Worm (Caenorhabditis elegans): ENCODE data around the gene sip-1.

sip-1 gene

DNA sequence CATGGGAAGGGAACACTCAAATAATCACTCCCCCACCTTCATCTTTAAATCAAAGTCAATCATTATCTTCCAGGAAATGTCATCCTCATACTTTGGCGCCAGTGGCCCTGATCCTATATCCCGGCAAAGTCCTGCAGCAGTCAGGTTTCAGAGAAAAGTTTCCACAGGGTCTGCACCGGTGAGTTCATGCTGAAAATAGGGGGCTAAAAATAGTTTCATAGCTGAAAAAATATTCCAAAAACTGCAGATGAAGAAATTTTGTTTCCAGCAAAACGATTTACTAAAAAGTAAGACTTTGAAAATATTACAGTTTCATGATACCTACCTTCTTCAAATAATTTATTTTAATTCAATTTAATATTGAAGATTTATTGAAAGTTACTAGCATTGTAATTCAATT lies 18.5 kb downstream of the sip-1 start, which contains the start of gene ptr-25:
TSS of gene ptr-25 (plus strand) at position 73 of the 400 bp plus-strand sequence.
- TF ChIP-seq unc-62 (GFP tag; optimal IDR thresholded peaks at IDR 0.05) (no peak), mep-1 (tag; optimal IDR thresholded peaks at IDR 0.05) (no peak), blmp-1 (tag; optimal IDR thresholded peaks at IDR 0.05) (no peak), nhr-12 (tag; optimal IDR thresholded peaks at IDR 0.05) (no peak), pha-4 (tag; optimal IDR thresholded peaks at IDR 0.05) (no peak), nhr-76 (tag; optimal IDR thresholded peaks at IDR 0.05) (no peak), sptf-1 (tag; optimal IDR thresholded peaks at IDR 0.05) (no peak), nhr-237 (tag; optimal IDR thresholded peaks at IDR 0.05) (no peak), drap-1 (GFP tag; optimal IDR thresholded peaks at IDR 0.05) (no peak), lsy-2 (tag; optimal IDR thresholded peaks at IDR 0.05) (no peak), unc-39 (tag; optimal IDR thresholded peaks at IDR 0.05) (no peak), unc-120 (tag; optimal IDR thresholded peaks at IDR 0.05; ENCODE audit: poor library complexity, severe bottlenecking) (no peak), hlh-1 (tag; optimal IDR thresholded peaks at IDR 0.05) (no peak), nhr-28 (tag; optimal IDR thresholded peaks at IDR 0.05) (no peak), snpc-4 (tag; optimal IDR thresholded peaks at IDR 0.05) (no peak), ces-1 (GFP tag; optimal IDR thresholded peaks at IDR 0.05) (no peak), nhr-2 (tag; optimal IDR thresholded peaks at IDR 0.05) (no peak)

DNA sequence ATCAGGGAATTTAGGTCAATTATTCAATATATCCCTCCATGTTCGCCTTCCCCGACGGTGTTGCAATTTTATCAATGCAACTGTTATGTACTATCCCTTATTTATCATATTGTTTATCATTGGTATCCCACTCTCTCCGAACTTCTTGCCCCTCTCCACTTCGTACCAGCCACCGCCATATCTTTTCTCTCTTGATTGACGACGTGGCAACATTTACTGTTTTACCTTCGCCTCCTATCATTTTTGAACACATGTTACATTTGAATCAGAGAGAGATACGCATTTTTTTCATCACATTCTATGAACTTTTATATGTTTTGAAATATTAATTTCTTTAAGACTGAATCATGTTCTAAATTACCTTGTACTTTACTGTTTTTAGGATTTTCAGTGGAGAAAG lies 20.1 kb downstream of the sip-1 start:
- TF ChIP-seq zip-8 (tag; optimal IDR thresholded peaks at IDR 0.05), result no peak
- no peak for TF ChIP-seq unc-62 (GFP tag; optimal IDR thresholded peaks at IDR 0.05)
- TF ChIP-seq pha-4 (tag; optimal IDR thresholded peaks at IDR 0.05), result no peak
- TF ChIP-seq nhr-28 (tag; optimal IDR thresholded peaks at IDR 0.05), result no peak
- TF ChIP-seq M03D4.4 (tag; optimal IDR thresholded peaks at IDR 0.05), result no peak
- no peak for TF ChIP-seq cnd-1 (tag; optimal IDR thresholded peaks at IDR 0.05)
- TF ChIP-seq mab-5 (tag; optimal IDR thresholded peaks at IDR 0.05), result no peak
- no peak for TF ChIP-seq sem-2 (GFP tag; optimal IDR thresholded peaks at IDR 0.05)
- no peak for TF ChIP-seq lin-13 (tag; optimal IDR thresholded peaks at IDR 0.05)
- TF ChIP-seq hlh-1 (tag; optimal IDR thresholded peaks at IDR 0.05), result no peak
- no peak for TF ChIP-seq lsy-2 (tag; optimal IDR thresholded peaks at IDR 0.05)
- no peak for TF ChIP-seq elt-1 (tag; optimal IDR thresholded peaks at IDR 0.05; ENCODE audit: borderline replicate concordance, insufficient read depth)
- TF ChIP-seq unc-120 (tag; optimal IDR thresholded peaks at IDR 0.05; ENCODE audit: poor library complexity, severe bottlenecking), result no peak
- no peak for TF ChIP-seq mls-2 (tag; optimal IDR thresholded peaks at IDR 0.05)
- TF ChIP-seq ceh-39 (tag; optimal IDR thresholded peaks at IDR 0.05), result no peak
- TF ChIP-seq nhr-237 (tag; optimal IDR thresholded peaks at IDR 0.05), result no peak
- no peak for TF ChIP-seq sptf-1 (tag; optimal IDR thresholded peaks at IDR 0.05)
- TF ChIP-seq mep-1 (tag; optimal IDR thresholded peaks at IDR 0.05), result no peak
- no peak for TF ChIP-seq nhr-12 (tag; optimal IDR thresholded peaks at IDR 0.05)
- no peak for TF ChIP-seq unc-39 (tag; optimal IDR thresholded peaks at IDR 0.05)

DNA sequence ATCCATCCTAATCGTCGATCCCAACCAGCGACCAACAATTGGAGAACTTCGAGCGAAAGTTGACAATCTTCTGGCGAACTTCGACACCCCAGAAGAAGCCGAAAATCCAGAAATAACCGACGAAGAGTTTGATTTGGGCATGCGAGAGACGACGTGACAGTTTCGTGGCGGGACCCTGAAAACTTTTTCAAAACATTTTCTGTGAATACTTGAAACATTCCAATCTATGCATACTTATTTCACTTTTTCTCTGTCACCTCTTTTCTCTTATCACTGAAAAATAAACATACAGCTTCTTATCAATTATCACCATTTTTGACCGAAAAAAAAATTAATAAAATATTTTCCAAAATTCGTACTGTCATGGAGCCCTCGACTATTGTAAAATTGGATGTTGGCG lies 24.6 kb downstream of the sip-1 start, which contains the start of gene D2045.8:
TSS of gene D2045.8 (plus strand) at position 301 of the 400 bp plus-strand sequence.
- TF ChIP-seq zip-8 (tag; optimal IDR thresholded peaks at IDR 0.05) (no peak), lsy-2 (tag; optimal IDR thresholded peaks at IDR 0.05) (no peak), sem-2 (GFP tag; optimal IDR thresholded peaks at IDR 0.05) (no peak)

DNA sequence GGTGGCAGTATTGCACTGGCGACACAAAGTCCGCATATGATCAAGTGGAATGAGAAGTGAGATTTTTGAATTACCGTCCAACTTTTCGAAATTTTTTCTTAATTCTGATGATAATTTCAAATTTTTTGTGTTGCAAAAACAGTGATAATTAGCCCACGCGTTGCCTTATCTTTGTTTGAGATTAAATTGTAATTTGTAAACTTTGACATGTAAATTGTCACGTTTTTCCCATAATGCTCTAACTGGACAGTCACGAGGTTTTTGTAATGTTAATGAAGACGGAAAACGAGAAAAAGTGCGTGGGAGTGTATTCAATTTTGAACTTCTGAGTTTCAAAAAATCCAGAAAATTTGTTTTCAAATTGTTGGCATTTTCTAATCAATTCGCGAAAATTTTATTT lies 25.1 kb downstream of the sip-1 start:
- TF ChIP-seq lin-13 (tag; optimal IDR thresholded peaks at IDR 0.05) (no peak), mep-1 (tag; optimal IDR thresholded peaks at IDR 0.05) (no peak)

DNA sequence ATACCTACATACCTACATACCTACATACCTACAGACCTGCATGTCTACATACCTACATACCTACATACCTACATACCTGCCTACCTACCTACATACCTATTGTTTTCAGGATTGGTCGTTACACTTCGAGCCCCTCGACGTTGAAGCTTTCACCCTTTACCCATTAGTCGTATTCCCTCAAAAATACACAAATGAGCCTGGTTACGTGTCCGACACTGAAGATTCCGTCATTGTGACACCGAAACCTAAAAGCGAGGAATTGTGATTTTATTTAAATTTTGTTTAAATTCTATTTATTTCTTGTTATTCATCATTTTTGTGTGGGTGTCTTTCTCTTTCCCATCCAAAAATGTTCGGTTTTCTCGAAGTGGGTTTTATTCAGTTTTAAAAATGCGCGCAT lies 27.4 kb downstream of the sip-1 start, which contains the start of gene D2045.7:
TSS of gene D2045.7 (plus strand) at position 301 of the 400 bp plus-strand sequence.
- TF ChIP-seq nhr-12 (tag; optimal IDR thresholded peaks at IDR 0.05), result no peak
- no peak for TF ChIP-seq ceh-83 (GFP tag; optimal IDR thresholded peaks at IDR 0.05)
- TF ChIP-seq unc-62 (GFP tag; optimal IDR thresholded peaks at IDR 0.05), result no peak
- no peak for TF ChIP-seq flh-1 (GFP tag; optimal IDR thresholded peaks at IDR 0.05)
- no peak for TF ChIP-seq mab-5 (tag; optimal IDR thresholded peaks at IDR 0.05)

DNA sequence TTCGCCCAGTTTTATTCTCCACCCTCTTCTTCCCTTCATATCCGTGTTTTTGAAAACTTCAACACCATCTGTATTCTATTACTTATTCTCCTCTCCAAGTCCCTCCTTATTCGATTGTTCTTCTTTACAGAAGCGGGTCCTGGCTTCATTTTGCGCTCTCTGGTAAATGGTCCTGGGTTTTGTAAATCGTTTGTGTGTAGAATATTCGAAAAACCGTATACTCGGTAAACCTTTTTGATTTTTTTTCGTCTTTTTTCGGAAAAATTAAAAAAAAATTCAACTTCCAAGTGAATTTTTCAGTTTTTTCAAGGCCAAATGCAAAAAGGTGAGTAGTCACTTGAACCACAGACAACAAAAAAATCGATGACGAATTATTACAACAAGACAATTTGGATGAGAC lies 31.7 kb downstream of the sip-1 start, which contains the start of gene D2045.9:
TSS of gene D2045.9 (plus strand) at position 301 of the 400 bp plus-strand sequence.
- TF ChIP-seq blmp-1 (tag; optimal IDR thresholded peaks at IDR 0.05) (no peak), lin-32 (GFP tag; optimal IDR thresholded peaks at IDR 0.05) (no peak), nhr-12 (tag; optimal IDR thresholded peaks at IDR 0.05) (no peak), ceh-39 (tag; optimal IDR thresholded peaks at IDR 0.05) (no peak), nhr-237 (tag; optimal IDR thresholded peaks at IDR 0.05) (no peak), sem-2 (GFP tag; optimal IDR thresholded peaks at IDR 0.05) (no peak), lsy-2 (tag; optimal IDR thresholded peaks at IDR 0.05) (no peak), cnd-1 (tag; optimal IDR thresholded peaks at IDR 0.05) (no peak), mab-5 (tag; optimal IDR thresholded peaks at IDR 0.05) (no peak), unc-62 (GFP tag; optimal IDR thresholded peaks at IDR 0.05) (no peak), ham-2 (GFP tag; optimal IDR thresholded peaks at IDR 0.05) (no peak), tbx-8 (GFP tag; optimal IDR thresholded peaks at IDR 0.05) (no peak), M03D4.4 (tag; optimal IDR thresholded peaks at IDR 0.05) (no peak), ceh-43 (GFP tag; optimal IDR thresholded peaks at IDR 0.05) (no peak), drap-1 (GFP tag; optimal IDR thresholded peaks at IDR 0.05) (no peak), nhr-2 (tag; optimal IDR thresholded peaks at IDR 0.05) (no peak), nhr-28 (tag; optimal IDR thresholded peaks at IDR 0.05) (no peak), mls-2 (tag; optimal IDR thresholded peaks at IDR 0.05) (no peak), ztf-11 (tag; optimal IDR thresholded peaks at IDR 0.05) (no peak)

Measured in whole organism, mixed stage, embryonic.